Fruit fly (Drosophila melanogaster): ENCODE measurements around the gene CG12012.

dm6 chr3L:3387619-3388018 is 11.1 kb downstream of the CG12012 start:
- TF ChIP-seq cic (GFP tag; optimal IDR thresholded peaks at IDR 0.05) (no peak), CG33017 (tag; optimal IDR thresholded peaks at IDR 0.05) (no peak), kay (GFP tag; ENCODE audit: borderline replicate concordance) (no peak), CG7045 (GFP tag; optimal IDR thresholded peaks at IDR 0.05) (no peak), CG12768 (GFP tag; optimal IDR thresholded peaks at IDR 0.05) (no peak), Mnt (GFP tag; optimal IDR thresholded peaks at IDR 0.05) (no peak), tj (GFP tag; optimal IDR thresholded peaks at IDR 0.05) (no peak), CG1620 (GFP tag; optimal IDR thresholded peaks at IDR 0.05) (no peak), cnc (optimal IDR thresholded peaks at IDR 0.05) (no peak), CG5204 (GFP tag; optimal IDR thresholded peaks at IDR 0.05) (no peak), ovo (GFP tag; optimal IDR thresholded peaks at IDR 0.05) (no peak), Clk (GFP tag; optimal IDR thresholded peaks at IDR 0.05) (no peak), CG14711 (tag; optimal IDR thresholded peaks at IDR 0.05) (no peak)

Data from whole organism, adult.